Fruit fly (Drosophila melanogaster) whole organism: ENCODE results near the gene Lsm12a.
A peak's percentile ranks its signal among the peaks of the same experiment; 100 is the strongest.

ENCODE experiments used
- CG8478 ChIP-seq: fragments of >200 bp; optimal IDR thresholded peaks from 2 replicates; lab custom pipeline; 2018; ENCODE audit warnings: inconsistent platforms
- Dll ChIP-seq: fragments of >200 bp; optimal IDR thresholded peaks from 2 replicates; lab custom pipeline; 2017
- EcR ChIP-seq, 2 experiments: fragments of >200 bp; optimal IDR thresholded peaks; 2 replicates each; lab custom pipeline; 2017; ENCODE audit warnings: missing biosample characterization in 2 of 2, missing genetic modification characterization in 2 of 2, missing genetic modification reagents in 2 of 2
- pan ChIP-seq: fragments of >200 bp; optimal IDR thresholded peaks from 2 replicates; lab custom pipeline; 2017
- psq ChIP-seq: fragments of >200 bp; optimal IDR thresholded peaks from 2 replicates; lab custom pipeline; 2017
- usp ChIP-seq: fragments of >200 bp; optimal IDR thresholded peaks from 2 replicates; lab custom pipeline; 2017; ENCODE audit warnings: missing biosample characterization, missing genetic modification characterization, mixed read lengths

The Lsm12a gene

dm6 chrX:12018440-12019101 is at the start of gene Lsm12a:
Gene Lsm12a (plus strand): TSS chrX:12018640.
- TF ChIP-seq psq, result no peak
- TF ChIP-seq CG8478 (lab: Kevin White, UChicago), result peak; percentile 13

- no peak for TF ChIP-seq CG8478 (lab: Kevin White, UChicago)
- no peak for TF ChIP-seq psq
- no peak for TF ChIP-seq Dll (lab: Kevin White, UChicago)
- no peak for TF ChIP-seq EcR (GFP tag; optimal IDR thresholded peaks at IDR 0.05; lab: Kevin White, UChicago)
- no peak for TF ChIP-seq pan (lab: Kevin White, UChicago)
- no peak for TF ChIP-seq usp
Observed at dm6 chrX:11983838-11984237, 34.6 kb upstream of the Lsm12a start.

- TF ChIP-seq usp, result no peak
- no peak for TF ChIP-seq pan (lab: Kevin White, UChicago)
- TF ChIP-seq CG8478 (lab: Kevin White, UChicago), result no peak
- TF ChIP-seq Dll (lab: Kevin White, UChicago), result no peak
- TF ChIP-seq EcR (GFP tag; optimal IDR thresholded peaks at IDR 0.05; lab: Kevin White, UChicago), result no peak
- TF ChIP-seq psq, result no peak
Observed at dm6 chrX:11984987-11985386, 33.5 kb upstream of the Lsm12a start, which contains the start of gene cac. Gene cac (minus strand): TSS chrX:11985087.

- TF ChIP-seq Dll (lab: Kevin White, UChicago) (no peak), psq (no peak), usp (no peak), EcR (GFP tag; optimal IDR thresholded peaks at IDR 0.05; lab: Kevin White, UChicago) (no peak), pan (lab: Kevin White, UChicago) (no peak), CG8478 (lab: Kevin White, UChicago) (no peak)
Observed at dm6 chrX:11987664-11988063, 30.8 kb upstream of the Lsm12a start, which contains the start of gene gd. Gene gd (minus strand): TSS chrX:11987764.

- TF ChIP-seq CG8478 (lab: Kevin White, UChicago) (no peak), pan (lab: Kevin White, UChicago) (no peak), Dll (lab: Kevin White, UChicago) (no peak), usp (no peak), EcR (GFP tag; optimal IDR thresholded peaks at IDR 0.05; lab: Kevin White, UChicago) (no peak), psq (no peak)
Observed at dm6 chrX:11988912-11989311, 29.5 kb upstream of the Lsm12a start, which contains the start of gene tsg. Gene tsg (minus strand): TSS chrX:11988948.

- TF ChIP-seq psq, result no peak
- no peak for TF ChIP-seq CG8478 (lab: Kevin White, UChicago)
- no peak for TF ChIP-seq EcR (GFP tag; optimal IDR thresholded peaks at IDR 0.05; lab: Kevin White, UChicago)
- TF ChIP-seq pan (lab: Kevin White, UChicago), result no peak
- TF ChIP-seq Dll (lab: Kevin White, UChicago), result no peak
- TF ChIP-seq usp, result no peak
Observed at dm6 chrX:11992668-11993067, 25.8 kb upstream of the Lsm12a start, which contains the start of gene CG18130. Gene CG18130 (minus strand): TSS chrX:11992768.

- TF ChIP-seq CG8478 (lab: Kevin White, UChicago) (no peak), Dll (lab: Kevin White, UChicago) (no peak), pan (lab: Kevin White, UChicago) (no peak), EcR (GFP tag; optimal IDR thresholded peaks at IDR 0.05; lab: Kevin White, UChicago) (no peak), usp (no peak), psq (no peak)
Observed at dm6 chrX:11993279-11993678, 25.2 kb upstream of the Lsm12a start.

- TF ChIP-seq CG8478 (lab: Kevin White, UChicago) (no peak), psq (no peak), EcR (GFP tag; optimal IDR thresholded peaks at IDR 0.05; lab: Kevin White, UChicago) (no peak), Dll (lab: Kevin White, UChicago) (no peak), usp (no peak), pan (lab: Kevin White, UChicago) (no peak)
Observed at dm6 chrX:11999974-12000618, 18.3 kb upstream of the Lsm12a start.

dm6 chrX:12001005-12001404 is 17.4 kb upstream of the Lsm12a start:
- no peak for TF ChIP-seq usp
- no peak for TF ChIP-seq Dll (lab: Kevin White, UChicago)
- TF ChIP-seq pan (lab: Kevin White, UChicago), result no peak
- no peak for TF ChIP-seq psq
- no peak for TF ChIP-seq CG8478 (lab: Kevin White, UChicago)
- no peak for TF ChIP-seq EcR (GFP tag; optimal IDR thresholded peaks at IDR 0.05; lab: Kevin White, UChicago)

- TF ChIP-seq CG8478 (lab: Kevin White, UChicago) (no peak), Dll (lab: Kevin White, UChicago) (no peak), usp (no peak), psq (no peak), EcR (GFP tag; optimal IDR thresholded peaks at IDR 0.05; lab: Kevin White, UChicago) (no peak), pan (lab: Kevin White, UChicago) (no peak)
Observed at dm6 chrX:12003437-12004394, 14.7 kb upstream of the Lsm12a start, which contains the start of gene fw. Gene fw (minus strand): TSS chrX:12003914.

dm6 chrX:12004395-12004768 is 14.1 kb upstream of the Lsm12a start:
- no peak for TF ChIP-seq EcR (GFP tag; optimal IDR thresholded peaks at IDR 0.05; lab: Kevin White, UChicago)
- no peak for TF ChIP-seq Dll (lab: Kevin White, UChicago)
- no peak for TF ChIP-seq pan (lab: Kevin White, UChicago)
- TF ChIP-seq usp, result no peak
- TF ChIP-seq CG8478 (lab: Kevin White, UChicago), result no peak
- no peak for TF ChIP-seq psq
